Worm (Caenorhabditis elegans): ENCODE data around the gene C04F5.9.

Gene C04F5.9

DNA sequence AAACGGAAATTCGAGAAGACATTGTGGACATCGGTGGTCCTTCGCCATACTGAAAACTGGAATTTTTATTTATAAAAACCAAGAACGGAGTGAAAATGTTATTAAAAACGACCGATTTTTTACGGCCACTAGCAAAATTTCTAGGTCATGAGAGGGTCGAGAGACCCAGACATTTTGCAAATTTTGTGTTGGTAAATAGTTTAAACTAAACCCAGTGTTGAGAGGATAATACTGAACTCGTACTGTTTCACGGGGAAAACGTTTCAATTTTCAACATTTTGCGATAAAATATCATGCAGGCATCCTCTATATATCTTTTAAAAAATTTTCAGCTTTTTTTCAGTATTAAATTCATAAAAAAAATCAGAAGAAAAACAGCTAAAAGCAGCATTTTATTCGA lies at the start of gene C04F5.9:
Gene C04F5.9 (minus strand): TSS at position 101 of the 400 bp plus-strand sequence.
- TF ChIP-seq dao-5 (tag; optimal IDR thresholded peaks at IDR 0.05) (no peak), him-1 (tag; optimal IDR thresholded peaks at IDR 0.05) (no peak), W03F9.2 (tag; optimal IDR thresholded peaks at IDR 0.05) (no peak)

- TF ChIP-seq dao-5 (tag; optimal IDR thresholded peaks at IDR 0.05) (no peak), W03F9.2 (tag; optimal IDR thresholded peaks at IDR 0.05) (no peak), him-1 (tag; optimal IDR thresholded peaks at IDR 0.05) (no peak)
These were observed 46.4 kb upstream of the C04F5.9 start, which contains the start of gene srw-140 for ce11 chrV:5165426-5165825. Gene srw-140 (plus strand): TSS chrV:5165726.

- TF ChIP-seq dao-5 (tag; optimal IDR thresholded peaks at IDR 0.05) (no peak), him-1 (tag; optimal IDR thresholded peaks at IDR 0.05) (no peak), W03F9.2 (tag; optimal IDR thresholded peaks at IDR 0.05) (no peak)
These were observed 45.7 kb upstream of the C04F5.9 start, which contains the start of gene abu-7 for ce11 chrV:5164682-5165081. Gene abu-7 (minus strand): TSS chrV:5164782.

DNA sequence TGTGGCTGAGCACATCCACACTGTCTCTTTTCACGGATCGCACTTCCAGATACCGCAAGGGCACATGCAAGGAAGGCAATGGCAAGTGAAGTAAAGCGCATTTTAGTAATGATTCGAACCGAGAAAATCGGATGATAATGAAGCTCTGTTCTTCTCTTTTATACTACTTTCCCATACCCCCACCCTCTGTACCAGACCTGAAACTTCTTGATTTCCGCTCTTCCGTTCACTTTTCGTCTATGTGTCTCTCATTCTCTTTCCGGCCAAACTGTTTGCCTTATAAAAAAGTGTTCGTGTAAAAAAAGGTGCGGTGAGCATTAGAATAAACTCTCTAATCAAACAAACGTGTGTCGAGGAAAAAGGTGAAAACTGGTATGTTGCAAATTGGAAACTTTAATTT lies 42.8 kb upstream of the C04F5.9 start, which contains the start of gene abu-6:
Gene abu-6 (minus strand): TSS at position 101 of the 400 bp plus-strand sequence.
- TF ChIP-seq W03F9.2 (tag; optimal IDR thresholded peaks at IDR 0.05): no peak
- no peak for TF ChIP-seq him-1 (tag; optimal IDR thresholded peaks at IDR 0.05)
- no peak for TF ChIP-seq dao-5 (tag; optimal IDR thresholded peaks at IDR 0.05)

DNA sequence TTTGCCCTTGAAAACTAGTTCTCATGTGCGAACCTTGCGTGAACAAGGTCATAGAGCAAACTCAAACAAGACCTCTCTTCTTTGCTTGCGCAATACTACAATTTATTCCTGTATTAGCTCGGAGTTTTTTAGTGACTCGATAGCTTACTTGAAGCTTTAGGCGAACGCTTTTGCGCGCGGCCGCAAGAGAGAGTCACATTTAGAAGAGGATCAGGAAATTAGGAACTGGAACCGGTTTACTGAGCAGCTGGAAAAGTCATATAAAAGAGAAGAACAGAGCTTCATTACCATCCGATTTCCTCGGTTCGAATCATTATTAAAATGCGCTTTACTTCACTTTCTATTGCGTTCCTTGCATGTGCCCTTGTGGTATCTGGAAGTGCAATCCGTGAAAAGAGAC lies 39.3 kb upstream of the C04F5.9 start, which contains the start of gene abu-15:
Gene abu-15 (plus strand): TSS at position 301 of the 400 bp plus-strand sequence.
- TF ChIP-seq dao-5 (tag; optimal IDR thresholded peaks at IDR 0.05) (no peak), W03F9.2 (tag; optimal IDR thresholded peaks at IDR 0.05) (no peak), him-1 (tag; optimal IDR thresholded peaks at IDR 0.05) (no peak)

DNA sequence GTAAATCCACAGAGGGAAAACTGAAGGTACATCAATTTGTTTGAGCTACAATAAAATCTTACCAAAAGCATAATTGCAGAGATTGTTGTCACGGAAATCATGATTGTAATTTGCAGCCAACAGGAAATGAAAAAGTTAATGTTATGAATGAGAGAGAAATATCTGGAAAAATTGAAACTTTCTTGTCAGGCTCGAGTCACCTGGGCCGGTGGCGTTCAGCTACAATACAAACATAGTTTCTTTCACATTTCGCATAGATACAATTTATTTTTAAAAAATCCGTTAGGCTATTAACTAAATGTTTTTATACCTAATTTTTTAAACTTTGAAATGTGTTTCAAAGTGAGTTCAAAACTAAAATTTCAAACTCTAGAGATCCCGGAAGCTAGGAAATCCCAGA lies 38.7 kb upstream of the C04F5.9 start, which contains the start of gene srx-39:
Gene srx-39 (minus strand): TSS at position 101 of the 400 bp plus-strand sequence.
- TF ChIP-seq W03F9.2 (tag; optimal IDR thresholded peaks at IDR 0.05) (no peak), him-1 (tag; optimal IDR thresholded peaks at IDR 0.05) (no peak), dao-5 (tag; optimal IDR thresholded peaks at IDR 0.05) (no peak)

ce11 chrV:5155516-5155915 lies 36.5 kb upstream of the C04F5.9 start, which contains the start of gene srx-38:
Gene srx-38 (minus strand): TSS chrV:5155616.
- TF ChIP-seq W03F9.2 (tag; optimal IDR thresholded peaks at IDR 0.05) (no peak), him-1 (tag; optimal IDR thresholded peaks at IDR 0.05) (no peak), dao-5 (tag; optimal IDR thresholded peaks at IDR 0.05) (no peak)

DNA sequence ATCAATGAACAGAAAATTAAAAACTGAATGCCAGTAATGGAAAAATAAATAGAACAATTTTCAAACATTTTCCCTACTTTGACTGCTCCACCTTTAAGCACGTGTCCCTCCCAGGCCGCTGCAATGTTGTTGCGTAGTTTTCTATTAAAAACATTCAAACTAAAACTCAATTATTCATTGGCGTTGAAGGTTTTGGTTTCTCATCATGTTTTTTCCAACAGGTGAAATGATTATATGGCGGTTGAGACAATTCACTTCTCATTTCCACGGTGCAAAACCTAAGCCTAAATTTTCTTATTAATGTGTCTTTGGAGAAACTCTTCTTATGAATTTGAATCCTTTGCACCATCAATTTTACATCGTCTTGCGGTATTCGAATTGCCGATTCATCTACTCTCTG lies 31.9 kb upstream of the C04F5.9 start, which contains the start of gene srh-130:
Gene srh-130 (plus strand): TSS at position 301 of the 400 bp plus-strand sequence.
- TF ChIP-seq W03F9.2 (tag; optimal IDR thresholded peaks at IDR 0.05) (no peak), him-1 (tag; optimal IDR thresholded peaks at IDR 0.05) (no peak)

DNA sequence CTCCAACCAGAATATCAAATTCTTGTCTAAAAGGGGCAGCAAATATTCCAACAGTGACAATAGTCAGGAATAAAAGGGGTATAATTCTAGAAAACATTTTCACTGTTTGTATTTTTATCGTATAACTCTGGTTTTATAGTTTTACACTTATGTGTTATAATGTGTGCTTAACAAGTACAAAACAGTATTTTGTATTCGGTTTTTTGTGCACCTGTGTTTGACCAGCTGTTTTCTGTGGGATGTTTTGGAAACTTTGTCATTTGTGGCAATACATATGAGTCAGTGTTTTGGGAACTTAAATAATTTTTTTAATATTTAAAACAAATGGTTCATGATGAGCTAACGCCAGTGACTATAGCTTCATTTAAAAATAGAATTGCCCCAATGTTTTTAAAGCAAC lies 27.4 kb upstream of the C04F5.9 start, which contains the start of gene F14F9.6:
Gene F14F9.6 (minus strand): TSS at position 101 of the 400 bp plus-strand sequence.
- TF ChIP-seq him-1 (tag; optimal IDR thresholded peaks at IDR 0.05) (no peak), W03F9.2 (tag; optimal IDR thresholded peaks at IDR 0.05) (no peak), dao-5 (tag; optimal IDR thresholded peaks at IDR 0.05) (no peak)

DNA sequence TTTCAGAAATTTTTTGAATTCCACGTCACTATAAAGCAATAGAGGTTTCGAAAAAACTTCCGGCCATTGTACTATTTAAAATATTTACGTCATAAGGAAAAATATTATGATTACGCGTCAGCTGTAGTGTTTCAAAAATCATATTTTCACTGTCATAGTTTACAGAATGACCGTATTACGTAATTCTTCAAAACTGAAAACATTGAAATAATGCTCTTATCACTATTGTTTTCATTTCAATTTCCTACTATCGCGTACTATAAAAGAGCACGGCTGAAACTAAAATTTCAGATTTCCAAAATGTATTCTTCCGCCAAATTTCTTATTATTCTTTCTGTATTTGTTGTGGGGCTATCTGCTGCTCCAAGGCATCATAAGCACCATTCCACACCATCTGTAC lies 25.5 kb upstream of the C04F5.9 start, which contains the start of gene F14F9.2:
Gene F14F9.2 (plus strand): TSS at position 301 of the 400 bp plus-strand sequence.
- TF ChIP-seq dao-5 (tag; optimal IDR thresholded peaks at IDR 0.05) (no peak), W03F9.2 (tag; optimal IDR thresholded peaks at IDR 0.05) (no peak), him-1 (tag; optimal IDR thresholded peaks at IDR 0.05) (no peak)

DNA sequence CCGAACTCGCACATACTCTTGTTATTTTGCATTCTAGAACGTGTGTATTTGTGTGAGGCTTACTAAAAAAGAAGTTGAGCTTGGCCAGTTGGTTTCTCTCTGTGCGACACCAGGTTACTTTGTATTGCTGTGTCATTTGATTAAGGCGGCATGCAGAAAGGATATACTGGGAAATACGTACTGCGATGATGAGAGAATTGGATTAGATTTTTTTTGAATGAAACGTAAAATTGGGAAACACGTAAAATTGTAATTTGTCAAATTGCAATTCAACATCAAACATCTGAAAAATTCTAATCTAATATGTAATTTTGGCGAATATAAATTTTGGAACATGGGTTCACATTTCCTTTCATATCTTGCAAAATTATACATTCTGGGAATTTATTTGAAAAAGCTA lies 24.8 kb upstream of the C04F5.9 start, which contains the start of gene srh-129:
Gene srh-129 (minus strand): TSS at position 101 of the 400 bp plus-strand sequence.
- no peak for TF ChIP-seq W03F9.2 (tag; optimal IDR thresholded peaks at IDR 0.05)
- no peak for TF ChIP-seq him-1 (tag; optimal IDR thresholded peaks at IDR 0.05)
- no peak for TF ChIP-seq dao-5 (tag; optimal IDR thresholded peaks at IDR 0.05)

- TF ChIP-seq W03F9.2 (tag; optimal IDR thresholded peaks at IDR 0.05) (no peak), him-1 (tag; optimal IDR thresholded peaks at IDR 0.05) (no peak), dao-5 (tag; optimal IDR thresholded peaks at IDR 0.05) (no peak)
These were observed 18.9 kb upstream of the C04F5.9 start, which contains the start of gene F14F9.3 for ce11 chrV:5137919-5138318. Gene F14F9.3 (plus strand): TSS chrV:5138219.

- TF ChIP-seq him-1 (tag; optimal IDR thresholded peaks at IDR 0.05): no peak
- no peak for TF ChIP-seq W03F9.2 (tag; optimal IDR thresholded peaks at IDR 0.05)
- no peak for TF ChIP-seq dao-5 (tag; optimal IDR thresholded peaks at IDR 0.05)
These were observed 13.4 kb upstream of the C04F5.9 start, which contains the start of gene F14F9.4 for ce11 chrV:5132441-5132840. Gene F14F9.4 (plus strand): TSS chrV:5132741.

DNA sequence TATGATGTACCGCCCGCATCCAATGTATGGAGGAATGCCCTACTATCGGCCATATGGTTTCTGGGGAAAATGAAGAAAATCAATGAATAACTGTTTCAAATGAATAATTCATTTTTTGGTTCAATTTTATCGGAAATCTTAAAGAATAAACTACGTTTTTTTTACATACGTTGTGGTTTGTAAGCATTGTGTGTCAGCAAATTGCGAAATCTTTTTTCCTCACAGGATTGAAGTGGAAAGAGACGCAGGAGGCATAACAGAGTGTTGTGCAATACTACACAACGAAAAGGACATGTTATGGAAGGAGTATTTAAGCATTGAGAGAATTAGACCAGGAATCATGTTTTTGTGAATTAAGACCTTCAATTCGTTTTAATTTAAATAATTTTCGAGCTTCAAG lies 12.4 kb upstream of the C04F5.9 start:
- TF ChIP-seq W03F9.2 (tag; optimal IDR thresholded peaks at IDR 0.05) (peak; percentile 29), him-1 (tag; optimal IDR thresholded peaks at IDR 0.05) (no peak)

- no peak for TF ChIP-seq dao-5 (tag; optimal IDR thresholded peaks at IDR 0.05)
- no peak for TF ChIP-seq him-1 (tag; optimal IDR thresholded peaks at IDR 0.05)
- TF ChIP-seq W03F9.2 (tag; optimal IDR thresholded peaks at IDR 0.05): no peak
These were observed 11.0 kb upstream of the C04F5.9 start, which contains the start of gene F14F9.8 for ce11 chrV:5130018-5130417. Gene F14F9.8 (plus strand): TSS chrV:5130318.
